Fruit fly (Drosophila melanogaster): ENCODE data around the gene Cox11.

Cox11 gene

dm6 chr2L:5501335-5501734 lies 25.4 kb upstream of the Cox11 start:
- TF ChIP-seq CG8478 (optimal IDR thresholded peaks at IDR 0.05) (no peak), usp (GFP tag; optimal IDR thresholded peaks at IDR 0.05) (no peak), Dll (optimal IDR thresholded peaks at IDR 0.05) (no peak), pan (optimal IDR thresholded peaks at IDR 0.05) (no peak), EcR (GFP tag; optimal IDR thresholded peaks at IDR 0.05) (no peak), psq (optimal IDR thresholded peaks at IDR 0.05) (no peak)

DNA sequence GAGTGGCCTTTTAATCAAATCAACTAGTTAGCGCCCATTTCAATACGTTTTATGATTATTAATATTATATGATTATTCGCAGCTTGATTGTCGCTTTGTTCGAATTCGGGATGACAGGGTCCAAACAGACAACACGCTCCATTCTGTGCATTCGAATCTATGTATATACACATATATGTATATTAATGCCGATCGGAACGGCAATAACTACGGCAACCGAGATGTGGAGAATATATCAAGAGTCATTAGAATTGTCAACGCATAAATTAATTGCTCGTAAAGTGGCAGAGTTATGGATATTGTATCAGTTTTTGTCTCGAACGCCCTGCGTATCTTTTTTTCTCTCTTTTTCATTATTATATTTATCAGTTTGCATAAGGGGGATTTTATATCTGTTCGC lies 23.9 kb upstream of the Cox11 start:
- TF ChIP-seq Dll (optimal IDR thresholded peaks at IDR 0.05) (no peak), CG8478 (optimal IDR thresholded peaks at IDR 0.05) (no peak), pan (optimal IDR thresholded peaks at IDR 0.05) (no peak), psq (optimal IDR thresholded peaks at IDR 0.05) (no peak), EcR (GFP tag; optimal IDR thresholded peaks at IDR 0.05) (no peak), usp (GFP tag; optimal IDR thresholded peaks at IDR 0.05) (no peak)

dm6 chr2L:5505130-5505529 lies 21.6 kb upstream of the Cox11 start:
- TF ChIP-seq pan (optimal IDR thresholded peaks at IDR 0.05) (no peak), Dll (optimal IDR thresholded peaks at IDR 0.05) (no peak), psq (optimal IDR thresholded peaks at IDR 0.05) (no peak), CG8478 (optimal IDR thresholded peaks at IDR 0.05) (no peak), usp (GFP tag; optimal IDR thresholded peaks at IDR 0.05) (no peak), EcR (GFP tag; optimal IDR thresholded peaks at IDR 0.05) (no peak)

dm6 chr2L:5507082-5507481 lies 19.7 kb upstream of the Cox11 start:
- no peak for TF ChIP-seq Dll (optimal IDR thresholded peaks at IDR 0.05)

DNA sequence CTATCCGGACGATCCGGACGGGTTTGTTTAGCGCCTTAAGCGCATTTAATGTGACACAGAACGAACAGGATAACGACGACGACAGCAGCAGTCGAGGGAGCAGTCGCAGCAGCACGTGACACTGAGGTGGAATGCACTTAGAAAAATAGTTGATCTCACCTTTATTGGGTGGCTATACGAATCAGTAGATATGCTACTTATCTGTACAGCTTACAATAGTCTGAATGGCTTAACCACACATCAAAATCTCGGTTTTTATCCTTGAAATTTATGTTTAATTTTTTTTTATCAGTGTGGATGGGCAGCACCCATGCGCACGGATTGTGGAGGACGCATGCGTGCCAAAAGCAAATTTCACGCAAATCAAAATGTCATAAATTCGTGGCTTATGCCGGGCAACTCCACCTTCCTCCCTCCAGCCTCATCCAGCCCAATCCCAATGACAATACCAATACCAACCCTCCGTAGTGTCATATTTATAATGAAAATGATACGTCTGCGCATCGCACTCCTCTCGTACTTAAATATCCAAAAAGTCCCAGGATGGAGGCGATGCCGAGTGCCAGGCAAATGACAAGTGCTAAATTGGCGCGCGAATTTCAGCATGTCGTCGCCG lies 18.8 kb upstream of the Cox11 start:
- TF ChIP-seq pan (optimal IDR thresholded peaks at IDR 0.05) (no peak), psq (optimal IDR thresholded peaks at IDR 0.05) (no peak), CG8478 (optimal IDR thresholded peaks at IDR 0.05) (no peak), EcR (GFP tag; optimal IDR thresholded peaks at IDR 0.05) (no peak), Dll (optimal IDR thresholded peaks at IDR 0.05) (no peak), usp (GFP tag; optimal IDR thresholded peaks at IDR 0.05) (no peak)

dm6 chr2L:5514946-5515345 lies 11.8 kb upstream of the Cox11 start:
- TF ChIP-seq pan (optimal IDR thresholded peaks at IDR 0.05) (no peak), usp (GFP tag; optimal IDR thresholded peaks at IDR 0.05) (no peak), psq (optimal IDR thresholded peaks at IDR 0.05) (no peak), EcR (GFP tag; optimal IDR thresholded peaks at IDR 0.05) (no peak), CG8478 (optimal IDR thresholded peaks at IDR 0.05) (no peak), Dll (optimal IDR thresholded peaks at IDR 0.05) (no peak)

dm6 chr2L:5517393-5517792 lies 9.4 kb upstream of the Cox11 start, which contains the start of gene CG14020:
CG14020 (plus strand) TSS chr2L:5517737.
- TF ChIP-seq pan (optimal IDR thresholded peaks at IDR 0.05) (no peak), EcR (GFP tag; optimal IDR thresholded peaks at IDR 0.05) (no peak), Dll (optimal IDR thresholded peaks at IDR 0.05) (no peak), usp (GFP tag; optimal IDR thresholded peaks at IDR 0.05) (no peak), CG8478 (optimal IDR thresholded peaks at IDR 0.05) (no peak), psq (optimal IDR thresholded peaks at IDR 0.05) (no peak)

dm6 chr2L:5519846-5520384 lies 6.8 kb upstream of the Cox11 start, which contains the start of the genes CG7382 and cl:
CG7382 (minus strand) TSS chr2L:5519896.
cl (plus strand) TSS chr2L:5520135.
- TF ChIP-seq CG8478 (optimal IDR thresholded peaks at IDR 0.05) (no peak), Dll (optimal IDR thresholded peaks at IDR 0.05) (no peak), EcR (GFP tag; optimal IDR thresholded peaks at IDR 0.05) (no peak), usp (GFP tag; optimal IDR thresholded peaks at IDR 0.05) (no peak), pan (optimal IDR thresholded peaks at IDR 0.05) (no peak), psq (optimal IDR thresholded peaks at IDR 0.05) (no peak)

DNA sequence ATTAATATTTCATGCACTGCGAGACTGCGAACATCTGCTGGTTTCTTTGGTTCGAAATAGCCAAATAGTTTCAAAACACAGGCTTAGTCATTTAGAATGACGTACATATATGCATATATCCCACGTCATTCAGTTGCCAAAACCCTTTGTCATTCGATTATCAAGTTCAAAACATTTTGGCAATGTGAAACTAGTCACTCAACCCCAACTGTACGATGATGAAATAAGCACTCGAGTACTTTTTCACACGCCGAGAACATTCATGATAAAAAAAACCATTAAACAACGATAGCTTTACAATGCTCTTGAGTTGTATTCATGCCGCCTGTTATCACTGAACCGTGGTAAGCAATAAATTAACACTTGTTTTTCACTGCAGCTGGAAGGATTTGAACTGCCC lies 6.0 kb upstream of the Cox11 start:
- no peak for TF ChIP-seq psq (optimal IDR thresholded peaks at IDR 0.05)
- TF ChIP-seq usp (GFP tag; optimal IDR thresholded peaks at IDR 0.05) = no peak
- TF ChIP-seq EcR (GFP tag; optimal IDR thresholded peaks at IDR 0.05) = no peak
- TF ChIP-seq CG8478 (optimal IDR thresholded peaks at IDR 0.05) = no peak
- no peak for TF ChIP-seq Dll (optimal IDR thresholded peaks at IDR 0.05)
- TF ChIP-seq pan (optimal IDR thresholded peaks at IDR 0.05) = no peak

dm6 chr2L:5523848-5524473 lies 2.8 kb upstream of the Cox11 start, which contains the start of the genes Vps52 and Elp4:
Vps52 (minus strand) TSS chr2L:5523898.
Elp4 (plus strand) TSS chr2L:5524139.
- TF ChIP-seq CG8478 (optimal IDR thresholded peaks at IDR 0.05) = no peak

dm6 chr2L:5525723-5526122 lies 1.0 kb upstream of the Cox11 start, which contains the start of gene Cap-D3:
Cap-D3 (plus strand) TSS chr2L:5525905.
- TF ChIP-seq psq (optimal IDR thresholded peaks at IDR 0.05) (no peak), Dll (optimal IDR thresholded peaks at IDR 0.05) (no peak), CG8478 (optimal IDR thresholded peaks at IDR 0.05) (no peak), EcR (GFP tag; optimal IDR thresholded peaks at IDR 0.05) (no peak), pan (optimal IDR thresholded peaks at IDR 0.05) (no peak)

DNA sequence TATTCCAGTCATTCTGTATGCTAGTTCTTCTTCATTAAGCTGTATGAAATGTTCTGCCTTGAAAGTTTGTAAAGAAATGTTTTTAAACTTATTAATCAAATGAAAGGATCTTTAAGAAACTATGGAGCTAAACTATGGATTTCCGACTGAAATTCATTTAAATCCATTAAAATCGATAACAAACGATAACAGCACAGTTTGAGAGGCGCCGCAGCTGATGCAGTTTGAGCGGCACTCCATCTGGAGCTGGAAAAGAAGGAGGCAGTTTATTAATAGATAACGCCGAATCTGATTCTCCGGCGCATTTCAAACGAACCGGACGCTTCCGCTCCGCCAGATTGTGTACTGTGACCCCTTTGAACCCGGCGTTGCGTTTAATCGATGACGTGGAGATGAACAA lies 1.1 kb downstream of the Cox11 start, which contains the start of gene CG31915:
CG31915 (plus strand) TSS at position 263 of the 400 bp plus-strand sequence.
- TF ChIP-seq Dll (optimal IDR thresholded peaks at IDR 0.05) = no peak
- TF ChIP-seq EcR (GFP tag; optimal IDR thresholded peaks at IDR 0.05) = no peak
- TF ChIP-seq usp (GFP tag; optimal IDR thresholded peaks at IDR 0.05) = no peak
- TF ChIP-seq CG8478 (optimal IDR thresholded peaks at IDR 0.05) = no peak

Measured in whole organism.